Fruit fly (Drosophila melanogaster): ENCODE results near the gene Ugt37A3.

dm6 chr3R:12692497-12692896, 51.0 kb downstream of the Ugt37A3 start, which contains the start of gene CG31347:
- TF ChIP-seq CTCF (optimal IDR thresholded peaks at IDR 0.05) (no peak), CG8478 (optimal IDR thresholded peaks at IDR 0.05) (no peak)
